Worm (Caenorhabditis elegans): Measurements from ENCODE around the gene mpk-2.

The mpk-2 gene

ce11 chrII:5142619-5143018 is 38.7 kb downstream of the mpk-2 start, which contains the start of gene F58A6.1:
TSS of gene F58A6.1 (plus strand) at chrII:5142919.
- no peak for TF ChIP-seq alr-1 (tag; optimal IDR thresholded peaks at IDR 0.05; ENCODE audit: borderline replicate concordance)
- TF ChIP-seq rnt-1 (tag; optimal IDR thresholded peaks at IDR 0.05): no peak
- TF ChIP-seq unc-98 (GFP tag; IDR thresholded peaks at IDR 0.05): no peak
- no peak for TF ChIP-seq Y116A8C.19 (tag; optimal IDR thresholded peaks at IDR 0.05; ENCODE audit: borderline replicate concordance)
- TF ChIP-seq sox-4 (tag; optimal IDR thresholded peaks at IDR 0.05): no peak
- TF ChIP-seq grh-1 (GFP tag; IDR thresholded peaks at IDR 0.05): no peak
- TF ChIP-seq lir-3 (tag; optimal IDR thresholded peaks at IDR 0.05; ENCODE audit: poor library complexity): no peak
- TF ChIP-seq zag-1 (tag; optimal IDR thresholded peaks at IDR 0.05): no peak
- TF ChIP-seq hlh-4 (tag; optimal IDR thresholded peaks at IDR 0.05): no peak

- TF ChIP-seq nhr-237 (tag; optimal IDR thresholded peaks at IDR 0.05): no peak
- TF ChIP-seq snpc-4 (tag; optimal IDR thresholded peaks at IDR 0.05): no peak
- no peak for TF ChIP-seq unc-86 (tag; optimal IDR thresholded peaks at IDR 0.05)
- no peak for TF ChIP-seq zip-4 (GFP tag; optimal IDR thresholded peaks at IDR 0.05)
- no peak for TF ChIP-seq nhr-77 (tag; optimal IDR thresholded peaks at IDR 0.05)
- no peak for TF ChIP-seq sox-4 (tag; optimal IDR thresholded peaks at IDR 0.05)
- TF ChIP-seq nhr-47 (tag; optimal IDR thresholded peaks at IDR 0.05): no peak
- no peak for TF ChIP-seq alr-1 (tag; optimal IDR thresholded peaks at IDR 0.05; ENCODE audit: borderline replicate concordance)
- no peak for TF ChIP-seq egl-13 (tag; optimal IDR thresholded peaks at IDR 0.05)
- TF ChIP-seq nhr-20 (tag; optimal IDR thresholded peaks at IDR 0.05): no peak
- TF ChIP-seq efl-1 (optimal IDR thresholded peaks at IDR 0.05): no peak
- no peak for TF ChIP-seq efl-1 (GFP tag; optimal IDR thresholded peaks at IDR 0.05 in 1 of 2)
- no peak for TF ChIP-seq elt-2 (tag; optimal IDR thresholded peaks at IDR 0.05)
- TF ChIP-seq nhr-71 (tag; optimal IDR thresholded peaks at IDR 0.05): no peak
- no peak for TF ChIP-seq C04F5.9 (tag; optimal IDR thresholded peaks at IDR 0.05)
- no peak for TF ChIP-seq pag-3 (tag; optimal IDR thresholded peaks at IDR 0.05; ENCODE audit: borderline replicate concordance, insufficient read depth)
These were observed 44.4 kb downstream of the mpk-2 start, which contains the start of gene F58A6.5 for ce11 chrII:5148349-5148748. TSS of gene F58A6.5 (minus strand) at chrII:5148449.

ce11 chrII:5150829-5151228 is 46.9 kb downstream of the mpk-2 start, which contains the start of gene srb-16:
TSS of gene srb-16 (minus strand) at chrII:5150929.
- TF ChIP-seq unc-130 (tag; optimal IDR thresholded peaks at IDR 0.05) (no peak), jun-1 (tag; optimal IDR thresholded peaks at IDR 0.05) (no peak), isw-1 (GFP tag; IDR thresholded peaks at IDR 0.05) (no peak), nhr-11 (tag; optimal IDR thresholded peaks at IDR 0.05) (no peak), ceh-82 (tag; optimal IDR thresholded peaks at IDR 0.05) (no peak), mab-9 (GFP tag; IDR thresholded peaks at IDR 0.05) (no peak), C34B4.2 (tag; optimal IDR thresholded peaks at IDR 0.05) (no peak), lin-14 (GFP tag; optimal IDR thresholded peaks at IDR 0.05) (no peak), hpl-2 (GFP tag; optimal IDR thresholded peaks at IDR 0.05) (no peak), efl-1 (optimal IDR thresholded peaks at IDR 0.05) (no peak), efl-1 (GFP tag; optimal IDR thresholded peaks at IDR 0.05 in 1 of 2) (no peak), fos-1 (tag; optimal IDR thresholded peaks at IDR 0.05) (no peak), ceh-63 (GFP tag; optimal IDR thresholded peaks at IDR 0.05) (no peak), aly-2 (tag; optimal IDR thresholded peaks at IDR 0.05) (no peak), egl-13 (tag; optimal IDR thresholded peaks at IDR 0.05) (no peak), fkh-10 (GFP tag; optimal IDR thresholded peaks at IDR 0.05) (no peak), aha-1 (tag; optimal IDR thresholded peaks at IDR 0.05) (no peak), nhr-85 (tag) (no peak), zag-1 (tag; optimal IDR thresholded peaks at IDR 0.05) (no peak), blmp-1 (tag; optimal IDR thresholded peaks at IDR 0.05) (no peak), elt-3 (tag; optimal IDR thresholded peaks at IDR 0.05) (no peak)
